Fruit fly (Drosophila melanogaster): ENCODE measurements around the gene lft.

The lft gene

DNA sequence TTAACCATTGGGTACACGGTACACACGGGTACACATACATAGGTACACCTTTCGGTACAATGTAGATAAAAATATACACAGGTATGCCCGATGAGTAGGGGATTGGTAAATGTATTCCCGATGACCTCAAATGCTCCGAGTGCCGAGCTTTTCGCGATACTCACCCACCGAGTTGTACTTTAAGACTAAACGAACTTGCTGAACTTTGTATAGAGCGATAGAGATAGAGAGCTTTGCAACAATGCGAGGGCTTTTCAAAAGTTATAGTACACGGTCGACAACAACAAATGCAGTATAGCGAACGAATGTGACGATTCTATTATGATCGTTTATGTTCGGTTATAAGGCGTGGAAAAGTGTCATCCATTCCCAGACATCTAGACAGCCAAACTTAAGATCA is 42.7 kb upstream of the lft start (continued):
- TF ChIP-seq nerfin-2 (GFP tag; IDR thresholded peaks at IDR 0.05; ENCODE audit: partially characterized antibody): no peak
- no peak for TF ChIP-seq CG7271 (tag; optimal IDR thresholded peaks at IDR 0.05)
- TF ChIP-seq ranshi (GFP tag; IDR thresholded peaks at IDR 0.05): no peak; the same call in 1 of the 2 replicates
- no peak for TF ChIP-seq ind (GFP tag; optimal IDR thresholded peaks at IDR 0.05)
- TF ChIP-seq CG6272 (GFP tag; IDR thresholded peaks at IDR 0.05): no peak
- no peak for TF ChIP-seq CG9932 (GFP tag; IDR thresholded peaks at IDR 0.05)
- TF ChIP-seq PHDP (tag; optimal IDR thresholded peaks at IDR 0.05): no peak
- no peak for TF ChIP-seq Ets97D (GFP tag; optimal IDR thresholded peaks at IDR 0.05)
- TF ChIP-seq CG2202 (tag; optimal IDR thresholded peaks at IDR 0.05): no peak
- TF ChIP-seq Nf-YB (GFP tag; optimal IDR thresholded peaks at IDR 0.05): no peak
- TF ChIP-seq CG15479 (GFP tag; optimal IDR thresholded peaks at IDR 0.05): no peak
- no peak for TF ChIP-seq CG3065 (GFP tag; optimal IDR thresholded peaks at IDR 0.05)
- TF ChIP-seq CG14965 (GFP tag; optimal IDR thresholded peaks at IDR 0.05; ENCODE audit: borderline replicate concordance): no peak
- TF ChIP-seq tna (GFP tag; IDR thresholded peaks at IDR 0.05; ENCODE audit: partially characterized antibody): no peak
- TF ChIP-seq CG2120 (GFP tag; optimal IDR thresholded peaks at IDR 0.05): no peak
- TF ChIP-seq CG4360 (GFP tag; IDR thresholded peaks at IDR 0.05): no peak
- no peak for TF ChIP-seq vfl (GFP tag; optimal IDR thresholded peaks at IDR 0.05)
- TF ChIP-seq D19B (GFP tag; optimal IDR thresholded peaks at IDR 0.05): no peak
- no peak for TF ChIP-seq zf30C (GFP tag; optimal IDR thresholded peaks at IDR 0.05)
- no peak; the same call in none of the 2 replicates for TF ChIP-seq Bgb (GFP tag; IDR thresholded peaks at IDR 0.05; ENCODE audit: partially characterized antibody)
- TF ChIP-seq pzg (GFP tag; optimal IDR thresholded peaks at IDR 0.05): peak; percentile 18
- TF ChIP-seq CG6683 (GFP tag; optimal IDR thresholded peaks at IDR 0.05): no peak
- TF ChIP-seq Nf-YA (GFP tag; IDR thresholded peaks at IDR 0.05): no peak
- no peak for TF ChIP-seq tll (GFP tag; optimal IDR thresholded peaks at IDR 0.05)
- peak; percentile 26; the same call in 1 of the 2 replicates for TF ChIP-seq E2f2 (GFP tag; IDR thresholded peaks at IDR 0.05)
- no peak; the same call in 1 of the 2 replicates for TF ChIP-seq HLH3B (GFP tag; IDR thresholded peaks at IDR 0.05)
- peak; percentile 40 for TF ChIP-seq CG10543 (GFP tag; optimal IDR thresholded peaks at IDR 0.05)
- TF ChIP-seq CG4328 (GFP tag; optimal IDR thresholded peaks at IDR 0.05): no peak
- no peak for TF ChIP-seq CG14050 (GFP tag; IDR thresholded peaks at IDR 0.05)
- TF ChIP-seq CG4707 (GFP tag; optimal IDR thresholded peaks at IDR 0.05): no peak
- TF ChIP-seq usp (GFP tag; optimal IDR thresholded peaks at IDR 0.05): no peak
- TF ChIP-seq btn (GFP tag; optimal IDR thresholded peaks at IDR 0.05): no peak
- no peak for TF ChIP-seq Hr51 (GFP tag; optimal IDR thresholded peaks at IDR 0.05)
- peak; percentile 30 for TF ChIP-seq CTCF (GFP tag; optimal IDR thresholded peaks at IDR 0.05)
- TF ChIP-seq fd3F (GFP tag; optimal IDR thresholded peaks at IDR 0.05): no peak
- no peak for TF ChIP-seq gcm2 (GFP tag; optimal IDR thresholded peaks at IDR 0.05)
- no peak for TF ChIP-seq Lim3 (GFP tag; IDR thresholded peaks at IDR 0.05)
- peak; percentile 91 for TF ChIP-seq mirr (GFP tag; optimal IDR thresholded peaks at IDR 0.05)
- TF ChIP-seq CrebB (tag; optimal IDR thresholded peaks at IDR 0.05): no peak
- TF ChIP-seq Chrac-16 (GFP tag; optimal IDR thresholded peaks at IDR 0.05): no peak
- no peak for TF ChIP-seq CG32772 (GFP tag; IDR thresholded peaks at IDR 0.05)
- TF ChIP-seq Dfd (GFP tag; optimal IDR thresholded peaks at IDR 0.05): no peak
- TF ChIP-seq dmrt99B (tag; optimal IDR thresholded peaks at IDR 0.05): no peak
- no peak for TF ChIP-seq CG17802 (tag; optimal IDR thresholded peaks at IDR 0.05)
- TF ChIP-seq HHEX (GFP tag; optimal IDR thresholded peaks at IDR 0.05): no peak
- no peak for TF ChIP-seq ssp (GFP tag; IDR thresholded peaks at IDR 0.05)
- TF ChIP-seq zfh1 (GFP tag; IDR thresholded peaks at IDR 0.05): no peak
- TF ChIP-seq Aef1 (GFP tag; IDR thresholded peaks at IDR 0.05): peak; percentile 60; the same call in 2 of the 3 replicates
- TF ChIP-seq Tbp (GFP tag; optimal IDR thresholded peaks at IDR 0.05): no peak
- no peak for TF ChIP-seq CG12236 (GFP tag; optimal IDR thresholded peaks at IDR 0.05)
- no peak for TF ChIP-seq abd-A (tag; optimal IDR thresholded peaks at IDR 0.05)
- TF ChIP-seq tap (tag; optimal IDR thresholded peaks at IDR 0.05): no peak

Measured in whole organism, embryonic.